Fruit fly (Drosophila melanogaster) whole organism, embryonic: ENCODE data around the gene mus301.

Source experiments
- CG10274 ChIP-seq: fragments of 200-800 bp; sonication (Bioruptor generic); optimal IDR thresholded peaks from 3 replicates; lab custom pipeline; 2017; ENCODE audit warnings: missing biosample characterization, mild to moderate bottlenecking, missing genetic modification characterization
- CG10431 ChIP-seq: fragments of 200-800 bp; sonication (Bioruptor generic); optimal IDR thresholded peaks from 3 replicates; lab custom pipeline; 2018; ENCODE audit warnings: missing biosample characterization, mild to moderate bottlenecking, missing genetic modification characterization
- CG11560 ChIP-seq: fragments of 200-800 bp; sonication (Bioruptor generic); IDR thresholded peaks from 3 replicates; pipeline ENCODE4 v1.3.6; 2022; ENCODE audit warnings: missing biosample characterization, missing genetic modification characterization
- CG11695 ChIP-seq: fragments of 200-800 bp; sonication (Bioruptor generic); IDR thresholded peaks from 3 replicates; pipeline ENCODE4 v1.3.6; 2022; ENCODE audit warnings: missing biosample characterization, missing genetic modification characterization
- CG12391 ChIP-seq: fragments of 200-800 bp; sonication (Bioruptor generic); optimal IDR thresholded peaks from 3 replicates; lab custom pipeline; 2018; ENCODE audit warnings: missing biosample characterization, mild to moderate bottlenecking, missing genetic modification characterization, moderate library complexity
- CG12769 ChIP-seq: fragments of 200-800 bp; sonication (Bioruptor generic); optimal IDR thresholded peaks from 2 replicates; lab custom pipeline; 2019; ENCODE audit warnings: missing biosample characterization, mild to moderate bottlenecking, missing genetic modification characterization, moderate library complexity
- CG13123 ChIP-seq: fragments of 200-800 bp; sonication (Bioruptor generic); optimal IDR thresholded peaks from 2 replicates; lab custom pipeline; 2016; ENCODE audit warnings: missing biosample characterization, missing genetic modification characterization
- CG1529 ChIP-seq: fragments of 200-800 bp; sonication (Bioruptor generic); optimal IDR thresholded peaks from 3 replicates; lab custom pipeline; 2018; ENCODE audit warnings: missing biosample characterization, missing genetic modification characterization
- CG16813 ChIP-seq: fragments of 200-800 bp; sonication (Bioruptor generic); IDR thresholded peaks from 3 replicates; pipeline ENCODE4 v1.3.6; 2022; ENCODE audit warnings: missing biosample characterization, missing genetic modification characterization; ENCODE audit not compliant: partially characterized antibody
- CG16815 ChIP-seq: fragments of 200-800 bp; sonication (Bioruptor generic); optimal IDR thresholded peaks from 3 replicates; lab custom pipeline; 2017; ENCODE audit warnings: missing biosample characterization, mild to moderate bottlenecking, missing genetic modification characterization
- CG17829 ChIP-seq: fragments of 200-800 bp; optimal IDR thresholded peaks from 2 replicates; lab custom pipeline; 2019; ENCODE audit warnings: missing biosample characterization, mild to moderate bottlenecking, missing genetic modification characterization, moderate library complexity
- CG18011 ChIP-seq: fragments of 200-800 bp; sonication (Bioruptor generic); optimal IDR thresholded peaks from 2 replicates; lab custom pipeline; 2017; ENCODE audit warnings: missing biosample characterization, missing genetic modification characterization, mild to moderate bottlenecking, moderate library complexity, missing genotype
- CG18764 ChIP-seq: fragments of 200-800 bp; sonication (Bioruptor generic); optimal IDR thresholded peaks from 3 replicates; lab custom pipeline; 2016; ENCODE audit warnings: missing biosample characterization, missing genetic modification characterization
- CG31365 ChIP-seq: fragments of 200-800 bp; sonication (Bioruptor generic); optimal IDR thresholded peaks from 2 replicates; lab custom pipeline; 2018; ENCODE audit warnings: missing biosample characterization, mild to moderate bottlenecking, missing genetic modification characterization
- CG32532 ChIP-seq: fragments of 200-800 bp; sonication (Bioruptor generic); IDR thresholded peaks from 2 replicates; pipeline ENCODE4 v1.3.6; 2022; ENCODE audit warnings: missing biosample characterization, missing genetic modification characterization
- CG32767 ChIP-seq: fragments of 200-800 bp; sonication (Bioruptor generic); IDR thresholded peaks from 2 replicates; pipeline ENCODE4 v1.3.6; 2022; ENCODE audit warnings: missing biosample characterization, missing genetic modification characterization
- CG3847 ChIP-seq: fragments of 200-800 bp; sonication (Bioruptor generic); IDR thresholded peaks from 2 replicates; pipeline ENCODE4 v1.3.6; 2022; ENCODE audit warnings: missing biosample characterization, missing genetic modification characterization
- CG4328 ChIP-seq: fragments of 200-800 bp; sonication (Bioruptor generic); optimal IDR thresholded peaks from 3 replicates; lab custom pipeline; 2017; ENCODE audit warnings: missing biosample characterization, missing genetic modification reagents, missing genetic modification characterization
- Ets97D ChIP-seq: fragments of 200-800 bp; sonication (Bioruptor generic); optimal IDR thresholded peaks from 3 replicates; lab custom pipeline; 2016; ENCODE audit warnings: missing biosample characterization, missing genetic modification characterization
- Fer1 ChIP-seq: fragments of 200-800 bp; sonication (Bioruptor generic); optimal IDR thresholded peaks from 2 replicates; lab custom pipeline; 2017; ENCODE audit warnings: missing biosample characterization, mild to moderate bottlenecking, missing genetic modification characterization
- Gug ChIP-seq: fragments of 200-800 bp; sonication (Bioruptor generic); IDR thresholded peaks from 4 replicates; pipeline ENCODE4 v1.3.6; 2022; ENCODE audit warnings: missing biosample characterization, missing genetic modification characterization
- HLH54F ChIP-seq: fragments of 200-800 bp; sonication (Bioruptor generic); optimal IDR thresholded peaks from 3 replicates; lab custom pipeline; 2016; ENCODE audit warnings: missing biosample characterization, missing genetic modification characterization
- Hr78 ChIP-seq, 2 experiments: fragments of 200-800 bp in 1 of 2; fragments of >200 bp in 1 of 2; sonication (Bioruptor generic) in 1 of 2; optimal IDR thresholded peaks; 2 replicates each; lab custom pipeline; 2017 to 2019; ENCODE audit warnings: missing biosample characterization in 2 of 2, missing genetic modification characterization in 2 of 2, mild to moderate bottlenecking in 1 of 2, moderate library complexity in 1 of 2
- Lhr ChIP-seq: fragments of 200-800 bp; sonication (Bioruptor generic); optimal IDR thresholded peaks from 3 replicates; lab custom pipeline; 2017; ENCODE audit warnings: mild to moderate bottlenecking, missing biosample characterization, missing genetic modification reagents, missing genetic modification characterization
- Max ChIP-seq: fragments of 200-800 bp; sonication (Bioruptor generic); optimal IDR thresholded peaks from 2 replicates; lab custom pipeline; 2016; ENCODE audit warnings: missing biosample characterization, mild to moderate bottlenecking, missing genetic modification characterization
- NFAT ChIP-seq: fragments of 200-800 bp; sonication (Bioruptor generic); IDR thresholded peaks from 2 replicates; pipeline ENCODE4 v1.3.6; 2022; ENCODE audit warnings: missing biosample characterization, missing genetic modification characterization
- Neu2 ChIP-seq: fragments of 200-800 bp; sonication (Bioruptor generic); optimal IDR thresholded peaks from 3 replicates; lab custom pipeline; 2016; ENCODE audit warnings: missing biosample characterization, missing genetic modification characterization, borderline replicate concordance
- Nf-YB ChIP-seq: fragments of 200-800 bp; sonication (Bioruptor generic); optimal IDR thresholded peaks from 3 replicates; lab custom pipeline; 2019; ENCODE audit warnings: missing biosample characterization, mild to moderate bottlenecking, missing genetic modification characterization, moderate library complexity
- Oli ChIP-seq: fragments of 200-800 bp; sonication (Bioruptor generic); optimal IDR thresholded peaks from 2 replicates; lab custom pipeline; 2018; ENCODE audit warnings: missing biosample characterization, mild to moderate bottlenecking, missing genetic modification characterization, moderate library complexity
- Opbp ChIP-seq: fragments of 200-800 bp; sonication (Bioruptor generic); IDR thresholded peaks from 3 replicates; pipeline ENCODE4 v1.3.6; 2022; ENCODE audit warnings: missing biosample characterization, missing genetic modification characterization; ENCODE audit not compliant: partially characterized antibody
- Poxn ChIP-seq: fragments of 200-800 bp; sonication (Bioruptor generic); IDR thresholded peaks from 2 replicates; pipeline ENCODE4 v1.3.6; 2022; ENCODE audit warnings: missing biosample characterization, missing genetic modification characterization
- Sox102F ChIP-seq: fragments of 200-800 bp; sonication (Bioruptor generic); optimal IDR thresholded peaks from 2 replicates; lab custom pipeline; 2018; ENCODE audit warnings: missing biosample characterization, mild to moderate bottlenecking, missing genetic modification characterization, moderate library complexity
- Xbp1 ChIP-seq: fragments of 200-800 bp; sonication (Bioruptor generic); optimal IDR thresholded peaks from 3 replicates; lab custom pipeline; 2016; ENCODE audit warnings: missing biosample characterization, mild to moderate bottlenecking, missing genetic modification characterization
- ci ChIP-seq: fragments of 200-800 bp; sonication (Bioruptor generic); IDR thresholded peaks from 3 replicates; pipeline ENCODE4 v1.3.6; 2022; ENCODE audit warnings: missing biosample characterization, missing genetic modification characterization
- cwo ChIP-seq: fragments of 200-800 bp; sonication (Bioruptor generic); optimal IDR thresholded peaks from 3 replicates; lab custom pipeline; 2017; ENCODE audit warnings: missing biosample characterization, missing genetic modification characterization, mild to moderate bottlenecking, moderate library complexity, missing genetic modification reagents
- dan ChIP-seq: fragments of 200-800 bp; sonication (Bioruptor generic); IDR thresholded peaks from 2 replicates; pipeline ENCODE4 v1.3.6; 2022; ENCODE audit warnings: missing biosample characterization, missing genetic modification characterization
- danr ChIP-seq: fragments of 200-800 bp; sonication (Bioruptor generic); IDR thresholded peaks from 2 replicates; pipeline ENCODE4 v1.3.6; 2022; ENCODE audit warnings: missing biosample characterization, missing genetic modification characterization
- grau ChIP-seq: fragments of 200-800 bp; optimal IDR thresholded peaks from 3 replicates; lab custom pipeline; 2019; ENCODE audit warnings: missing biosample characterization, mild to moderate bottlenecking, missing genetic modification characterization, moderate library complexity
- kay ChIP-seq: fragments of 200-800 bp; sonication (Bioruptor generic); optimal IDR thresholded peaks from 2 replicates; lab custom pipeline; 2016; ENCODE audit warnings: missing biosample characterization, missing genetic modification characterization
- luna ChIP-seq: fragments of 200-800 bp; sonication (Bioruptor generic); optimal IDR thresholded peaks from 2 replicates; lab custom pipeline; 2016; ENCODE audit warnings: missing biosample characterization, missing genetic modification characterization
- salm ChIP-seq: fragments of 200-800 bp; sonication (Bioruptor generic); optimal IDR thresholded peaks from 2 replicates; lab custom pipeline; 2018; ENCODE audit warnings: missing biosample characterization, mild to moderate bottlenecking, missing genetic modification characterization
- sens ChIP-seq: fragments of 200-800 bp; sonication (Bioruptor generic); peaks from one replicate; lab custom pipeline; 2016; ENCODE audit warnings: missing biosample characterization, missing genetic modification characterization
- sens-2 ChIP-seq: fragments of 200-800 bp; sonication (Bioruptor generic); IDR thresholded peaks from 2 replicates; pipeline ENCODE4 v1.3.6; 2022; ENCODE audit warnings: missing biosample characterization, missing genetic modification characterization
- sima ChIP-seq: fragments of 200-800 bp; sonication (Bioruptor generic); optimal IDR thresholded peaks from 2 replicates; lab custom pipeline; 2016; ENCODE audit warnings: missing biosample characterization, missing genetic modification characterization
- slp2 ChIP-seq: fragments of 200-800 bp; sonication (Bioruptor generic); optimal IDR thresholded peaks from 2 replicates; lab custom pipeline; 2016; ENCODE audit warnings: missing biosample characterization, missing genetic modification characterization
- so ChIP-seq: fragments of 200-800 bp; sonication (Bioruptor generic); IDR thresholded peaks from 3 replicates; pipeline ENCODE4 v1.3.6; 2022; ENCODE audit warnings: missing biosample characterization, missing genetic modification characterization
- sob ChIP-seq: fragments of 200-800 bp; sonication (Bioruptor generic); IDR thresholded peaks from 2 replicates; pipeline ENCODE4 v1.3.6; 2022; ENCODE audit warnings: missing biosample characterization, missing genetic modification characterization
- sr ChIP-seq: fragments of 200-800 bp; sonication (Bioruptor generic); IDR thresholded peaks from 3 replicates; pipeline ENCODE4 v1.3.6; 2022; ENCODE audit warnings: missing biosample characterization, missing genetic modification characterization
- twi ChIP-seq: fragments of 200-800 bp; optimal IDR thresholded peaks from 2 replicates; lab custom pipeline; 2019; ENCODE audit warnings: missing biosample characterization, mild to moderate bottlenecking, missing genetic modification characterization, moderate library complexity

The mus301 gene

DNA sequence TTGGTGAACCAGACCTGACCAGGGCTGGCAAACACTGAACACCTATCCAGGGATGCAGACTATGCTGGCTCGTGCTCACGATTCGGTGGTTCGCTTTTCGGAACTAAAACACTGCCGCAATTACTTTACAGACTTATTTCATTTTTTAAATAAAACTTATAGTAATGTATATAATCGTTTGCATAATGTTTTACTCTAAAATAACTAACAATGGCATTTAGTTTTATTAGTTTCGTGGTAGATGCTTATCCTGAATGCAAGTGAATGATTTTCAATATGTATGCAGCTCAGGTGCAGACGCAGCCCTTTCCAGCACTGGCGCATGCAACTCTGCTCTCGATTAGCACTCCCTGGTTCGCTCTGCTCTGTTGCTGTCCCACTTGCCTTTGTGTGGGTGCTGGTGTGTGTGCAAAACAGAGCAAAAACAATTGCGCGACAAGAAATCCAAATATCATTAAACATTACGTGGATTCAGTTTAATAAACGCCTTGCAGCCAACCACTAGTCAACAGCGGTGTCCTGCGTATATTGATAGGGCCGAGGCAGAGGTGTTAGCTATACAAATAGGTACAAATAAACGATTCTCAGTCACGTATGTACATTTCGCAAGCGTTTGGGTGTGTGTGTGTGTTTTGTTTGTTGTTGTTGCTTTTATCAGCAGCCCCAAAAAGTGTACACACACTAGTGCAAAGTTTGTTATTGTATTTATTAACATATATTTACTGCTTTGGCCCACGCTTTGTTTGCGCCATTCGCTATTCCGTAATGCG, 49.2 kb downstream of the mus301 start, which contains the start of the genes ERR and Atg18a (continued):
- peak; percentile 33 for TF ChIP-seq Nf-YB (GFP tag; lab: Kevin White, UChicago)
- TF ChIP-seq luna: peak; percentile 23
- TF ChIP-seq CG11695 (GFP tag; lab: Robert Waterston, UW): peak; percentile 70; the same call in 1 of the 3 replicates
- peak; percentile 47 for TF ChIP-seq CG10431
- peak; percentile 88 for TF ChIP-seq HLH54F (GFP tag; lab: Kevin White, UChicago)
- TF ChIP-seq CG3847: peak; percentile 93
- TF ChIP-seq sr (GFP tag; lab: Robert Waterston, UW): peak; percentile 46; the same call in 1 of the 3 replicates
- TF ChIP-seq NFAT: peak; percentile 92
- peak; percentile 90 for TF ChIP-seq CG32532
- TF ChIP-seq Opbp: peak; percentile 51; the same call in 1 of the 3 replicates
- TF ChIP-seq CG13123 (GFP tag; lab: Kevin White, UChicago): peak; percentile 77
- TF ChIP-seq CG16815 (GFP tag; lab: Kevin White, UChicago): peak; percentile 92
- TF ChIP-seq ci (GFP tag; lab: Robert Waterston, UW): peak; percentile 82
- TF ChIP-seq CG12391 (tag; lab: Kevin White, UChicago): peak; percentile 91
- TF ChIP-seq CG11560 (tag; lab: Robert Waterston, UW): peak; percentile 80
- peak; percentile 93 for TF ChIP-seq sens (GFP tag; lab: Kevin White, UChicago)
- TF ChIP-seq CG18764 (GFP tag; lab: Kevin White, UChicago): peak; percentile 64
- peak; percentile 71 for TF ChIP-seq CG16813 (GFP tag; lab: Robert Waterston, UW)
- TF ChIP-seq sens-2 (GFP tag; lab: Robert Waterston, UW): peak; percentile 72; the same call in 1 of the 2 replicates
- peak; percentile 70 for TF ChIP-seq CG18011
- peak; percentile 16 for TF ChIP-seq salm
- TF ChIP-seq dan (GFP tag; lab: Robert Waterston, UW): peak; percentile 78
- peak; percentile 92 for TF ChIP-seq Xbp1
- TF ChIP-seq sima (GFP tag; lab: Kevin White, UChicago): no peak
- TF ChIP-seq CG10274 (GFP tag; lab: Kevin White, UChicago): peak; percentile 28
- peak; percentile 76 for TF ChIP-seq slp2
- peak; percentile 93 for TF ChIP-seq Gug
- peak; percentile 36 for TF ChIP-seq CG1529 (GFP tag; lab: Kevin White, UChicago)
- TF ChIP-seq CG32767 (GFP tag; lab: Robert Waterston, UW): peak; percentile 76; the same call in 1 of the 2 replicates
- peak; percentile 40 for TF ChIP-seq kay
- TF ChIP-seq grau (tag; lab: Kevin White, UChicago): peak; percentile 85
- TF ChIP-seq Hr78 (GFP tag; optimal IDR thresholded peaks at IDR 0.05; lab: Kevin White, UChicago): no peak
- TF ChIP-seq Sox102F (GFP tag; lab: Kevin White, UChicago): no peak
- peak; percentile 77 for TF ChIP-seq CG12769 (tag; lab: Kevin White, UChicago)
- peak; percentile 79; the same call in 1 of the 2 replicates for TF ChIP-seq danr
- TF ChIP-seq CG4328 (GFP tag; lab: Kevin White, UChicago): peak; percentile 65
- TF ChIP-seq Lhr (GFP tag; lab: Kevin White, UChicago): peak; percentile 82
- TF ChIP-seq Fer1: peak; percentile 68
- no peak for TF ChIP-seq Neu2 (GFP tag; lab: Kevin White, UChicago)
- peak; percentile 0 for TF ChIP-seq CG31365 (tag; lab: Kevin White, UChicago)
- TF ChIP-seq twi: peak; percentile 78
- peak; percentile 81 for TF ChIP-seq Max (GFP tag; lab: Kevin White, UChicago)
- TF ChIP-seq Poxn (GFP tag; lab: Robert Waterston, UW): peak; percentile 63
- peak; percentile 51 for TF ChIP-seq cwo (GFP tag; lab: Kevin White, UChicago)
- TF ChIP-seq sob (GFP tag; lab: Robert Waterston, UW): peak; percentile 93
- peak; percentile 80 for TF ChIP-seq Oli (tag; lab: Kevin White, UChicago)
- peak; percentile 88 for TF ChIP-seq Ets97D (GFP tag; lab: Kevin White, UChicago)
- peak; percentile 89 for TF ChIP-seq CG17829 (tag; lab: Kevin White, UChicago)
- TF ChIP-seq so (GFP tag; lab: Robert Waterston, UW): 0 out of 3 replicates have a peak, but pooled peaks have one; percentile 66
